Worm (Caenorhabditis elegans) whole organism, L3 larva: Measurements from ENCODE around the gene H08J19.1.

Experiments
- ceh-28 ChIP-seq: fragments of 150-350 bp; optimal IDR thresholded peaks from 2 replicates; lab custom pipeline; 2014; ENCODE audit warnings: missing biosample characterization, missing genetic modification reagents, missing genetic modification characterization
- elt-3 ChIP-seq, 3 experiments: fragments of 150-350 bp in 1 of 3; sonication (generic microtip) in 2 of 3; optimal IDR thresholded peaks; 2 replicates in 2 of 3; 4 replicates in 1 of 3; lab custom pipeline; 2014 to 2017; ENCODE audit warnings: missing biosample characterization in 3 of 3, missing genetic modification characterization in 3 of 3
- eor-1 ChIP-seq, 2 experiments: fragments of 150-350 bp; optimal IDR thresholded peaks; 2 replicates each; lab custom pipeline; 2014 to 2018; ENCODE audit warnings: missing biosample characterization in 2 of 2, missing genetic modification characterization in 2 of 2
- nhr-76 ChIP-seq: fragments of 150-350 bp; sonication (generic microtip); optimal IDR thresholded peaks from 5 replicates; lab custom pipeline; 2014; ENCODE audit warnings: missing biosample characterization, missing genetic modification characterization
- pha-4 ChIP-seq: fragments of 150-350 bp; optimal IDR thresholded peaks from 2 replicates; lab custom pipeline; 2014; ENCODE audit warnings: missing biosample characterization, missing genetic modification reagents, missing genetic modification characterization
- zag-1 ChIP-seq: fragments of 150-350 bp; optimal IDR thresholded peaks from 2 replicates; lab custom pipeline; 2014; ENCODE audit warnings: missing biosample characterization, missing genetic modification characterization

DNA sequence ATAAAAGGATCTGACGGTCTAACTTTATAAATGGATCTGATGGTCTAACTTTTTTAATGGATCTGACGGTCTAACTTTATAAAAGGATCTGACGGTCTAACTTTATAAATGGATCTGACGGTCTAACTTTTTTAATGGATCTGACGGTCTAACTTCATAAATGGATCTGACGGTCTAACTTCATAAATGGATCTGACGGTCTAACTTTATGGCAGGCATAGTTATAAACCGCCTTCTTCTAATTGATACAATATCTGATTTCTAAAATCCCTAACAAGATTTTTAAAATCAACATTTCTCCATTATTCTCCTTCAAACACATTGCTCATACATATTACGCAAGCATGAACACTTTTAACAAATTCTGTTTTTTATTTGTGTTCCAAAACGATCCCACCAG, 45.7 kb upstream of the H08J19.1 start, which contains the start of gene K09A9.8:
- TF ChIP-seq ceh-28 (tag; lab: Kevin White, UChicago) (no peak), nhr-76 (tag; lab: Kevin White, UChicago) (no peak), pha-4 (tag; lab: Kevin White, UChicago) (no peak), zag-1 (tag; lab: Kevin White, UChicago) (no peak), eor-1 (tag; optimal IDR thresholded peaks at IDR 0.05; lab: Kevin White, UChicago) (no peak), elt-3 (tag; optimal IDR thresholded peaks at IDR 0.05; lab: Kevin White, UChicago) (no peak)
